Fruit fly (Drosophila melanogaster): ENCODE measurements around the gene CG15912.

DNA sequence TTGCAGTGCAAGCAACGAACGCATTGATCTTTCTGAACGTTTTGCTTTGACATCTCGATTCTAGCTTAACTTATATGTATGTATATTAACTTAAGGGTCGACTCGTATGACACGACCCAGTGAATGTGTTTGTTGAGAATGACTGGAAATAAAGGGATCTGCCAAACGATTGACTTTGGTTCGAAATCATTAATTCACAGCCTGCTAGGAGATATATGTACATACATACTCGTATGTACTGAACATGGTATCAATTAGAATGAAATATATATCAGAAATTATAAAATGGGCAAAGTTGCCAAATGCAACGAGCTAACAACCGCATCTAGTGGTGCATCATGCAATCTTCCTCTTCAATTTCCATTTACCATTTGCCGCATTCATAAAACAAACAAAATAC, 23.0 kb downstream of the CG15912 start, which contains the start of gene CG12684:
- TF ChIP-seq pan (optimal IDR thresholded peaks at IDR 0.05) (no peak), EcR (GFP tag; optimal IDR thresholded peaks at IDR 0.05) (no peak)
